Worm (Caenorhabditis elegans) whole organism, midembryonic: ENCODE results near the gene ceh-62.

ENCODE experiments used
- T22C8.4 ChIP-seq: fragments of 200-800 bp; sonication (Bioruptor generic); IDR thresholded peaks from 2 replicates; pipeline ENCODE4 v1.3.6; 2022; ENCODE audit warnings: missing genetic modification characterization, missing compliant biosample characterization
- cog-1 ChIP-seq: sonication (generic microtip); optimal IDR thresholded peaks from 2 replicates; lab custom pipeline; 2016; ENCODE audit warnings: missing genetic modification characterization, missing compliant biosample characterization
- flt-1 ChIP-seq: fragments of 200-800 bp; sonication (Bioruptor generic); IDR thresholded peaks from 2 replicates; pipeline ENCODE4 v1.3.6; 2022; ENCODE audit warnings: missing genetic modification characterization, missing compliant biosample characterization
- med-1 ChIP-seq: sonication (generic microtip); optimal IDR thresholded peaks from 2 replicates; lab custom pipeline; 2017; ENCODE audit warnings: missing genetic modification characterization, mild to moderate bottlenecking, missing compliant biosample characterization, antibody characterized with exemption, missing genetic modification reagents; ENCODE audit not compliant: insufficient read depth
- ref-1 ChIP-seq: fragments of 200-800 bp; sonication (Bioruptor generic); conservative IDR thresholded peaks from 2 replicates; pipeline ENCODE4 v1.3.6; 2022; ENCODE audit warnings: missing genetic modification reagents, missing genetic modification characterization, missing compliant biosample characterization
- tab-1 ChIP-seq: fragments of 200-800 bp; sonication (Bioruptor generic); IDR thresholded peaks from 2 replicates; pipeline ENCODE4 v1.3.6; 2022; ENCODE audit warnings: missing genetic modification characterization, missing compliant biosample characterization
- ztf-23 ChIP-seq: fragments of 200-800 bp; sonication (Bioruptor generic); IDR thresholded peaks from 2 replicates; pipeline ENCODE4 v1.3.6; 2022; ENCODE audit warnings: missing genetic modification reagents, missing genetic modification characterization, missing compliant biosample characterization
- ztf-29 ChIP-seq: fragments of 200-800 bp; sonication (Bioruptor generic); IDR thresholded peaks from 2 replicates; pipeline ENCODE4 v1.3.6; 2022; ENCODE audit warnings: missing genetic modification reagents, missing genetic modification characterization, missing compliant biosample characterization

- no peak for TF ChIP-seq ref-1 (GFP tag; lab: Robert Waterston, UW)
- TF ChIP-seq T22C8.4 (GFP tag; lab: Robert Waterston, UW): no peak
- TF ChIP-seq flt-1: no peak
- no peak for TF ChIP-seq med-1
- no peak for TF ChIP-seq ztf-29 (GFP tag; lab: Robert Waterston, UW)
- no peak for TF ChIP-seq tab-1
- no peak for TF ChIP-seq cog-1 (tag; lab: Kevin White, UChicago)
- TF ChIP-seq ztf-23: no peak
These were observed 5.3 kb upstream of the ceh-62 start for ce11 chrII:10800209-10800608.
